Fruit fly (Drosophila melanogaster) whole organism, embryonic: Measurements from ENCODE around the gene CG14423.

Source experiments
- Adf1 ChIP-seq: fragments of 200-800 bp; sonication (Bioruptor generic); IDR thresholded peaks from 2 replicates; pipeline ENCODE4 v1.3.6; 2022; ENCODE audit warnings: missing biosample characterization, missing genetic modification characterization
- CG10979 ChIP-seq: fragments of 200-800 bp; sonication (Bioruptor generic); optimal IDR thresholded peaks from 2 replicates; lab custom pipeline; 2018; ENCODE audit warnings: missing biosample characterization, mild to moderate bottlenecking, missing genetic modification characterization, moderate library complexity
- CG14441 ChIP-seq: fragments of 200-800 bp; sonication (Bioruptor generic); IDR thresholded peaks from 2 replicates; pipeline ENCODE4 v1.3.6; 2022; ENCODE audit warnings: missing biosample characterization, missing genetic modification characterization
- CG14710 ChIP-seq: fragments of 200-800 bp; sonication (Bioruptor generic); optimal IDR thresholded peaks from 3 replicates; lab custom pipeline; 2019; ENCODE audit warnings: missing biosample characterization, mild to moderate bottlenecking, missing genetic modification characterization, moderate library complexity
- CG15601 ChIP-seq: fragments of 200-800 bp; sonication (Bioruptor generic); optimal IDR thresholded peaks from 3 replicates; lab custom pipeline; 2019; ENCODE audit warnings: missing biosample characterization, mild to moderate bottlenecking, missing genetic modification characterization, moderate library complexity
- CG16815 ChIP-seq: fragments of 200-800 bp; sonication (Bioruptor generic); optimal IDR thresholded peaks from 3 replicates; lab custom pipeline; 2017; ENCODE audit warnings: missing biosample characterization, mild to moderate bottlenecking, missing genetic modification characterization
- CG16863 ChIP-seq: fragments of 200-800 bp; sonication (Bioruptor generic); optimal IDR thresholded peaks from 3 replicates; lab custom pipeline; 2016; ENCODE audit warnings: missing biosample characterization, missing genetic modification characterization
- CG17829 ChIP-seq: fragments of 200-800 bp; optimal IDR thresholded peaks from 2 replicates; lab custom pipeline; 2019; ENCODE audit warnings: missing biosample characterization, mild to moderate bottlenecking, missing genetic modification characterization, moderate library complexity
- CG18262 ChIP-seq: fragments of 200-800 bp; optimal IDR thresholded peaks from 3 replicates; lab custom pipeline; 2019; ENCODE audit warnings: missing biosample characterization, mild to moderate bottlenecking, missing genetic modification characterization, moderate library complexity
- CG2202 ChIP-seq: fragments of 200-800 bp; sonication (Bioruptor generic); optimal IDR thresholded peaks from 2 replicates; lab custom pipeline; 2018; ENCODE audit warnings: missing biosample characterization, mild to moderate bottlenecking, missing genetic modification characterization
- CG30020 ChIP-seq: fragments of 200-800 bp; optimal IDR thresholded peaks from 2 replicates; lab custom pipeline; 2019; ENCODE audit warnings: missing biosample characterization, mild to moderate bottlenecking, missing genetic modification characterization, moderate library complexity
- CG42726 ChIP-seq: fragments of 200-800 bp; sonication (Bioruptor generic); IDR thresholded peaks from 2 replicates; pipeline ENCODE4 v1.3.6; 2022; ENCODE audit warnings: missing biosample characterization, missing genetic modification characterization; ENCODE audit not compliant: partially characterized antibody
- CG4404 ChIP-seq: fragments of 200-800 bp; sonication (Bioruptor generic); IDR thresholded peaks from 2 replicates; pipeline ENCODE4 v1.3.6; 2022; ENCODE audit warnings: missing biosample characterization, missing genetic modification characterization
- CG6654 ChIP-seq: fragments of 200-800 bp; sonication (Bioruptor generic); optimal IDR thresholded peaks from 2 replicates; lab custom pipeline; 2017; ENCODE audit warnings: missing biosample characterization, mild to moderate bottlenecking, missing genetic modification characterization
- CG6765 ChIP-seq: fragments of 200-800 bp; sonication (Bioruptor generic); optimal IDR thresholded peaks from 3 replicates; lab custom pipeline; 2017; ENCODE audit warnings: missing biosample characterization, mild to moderate bottlenecking, missing genetic modification characterization
- CG7987 ChIP-seq: fragments of 200-800 bp; sonication (Bioruptor generic); optimal IDR thresholded peaks from 2 replicates; lab custom pipeline; 2018; ENCODE audit warnings: missing biosample characterization, mild to moderate bottlenecking, missing genetic modification characterization, moderate library complexity
- CG8089 ChIP-seq: fragments of 200-800 bp; sonication (Bioruptor generic); optimal IDR thresholded peaks from 3 replicates; lab custom pipeline; 2016; ENCODE audit warnings: missing biosample characterization, missing genetic modification characterization
- CG9727 ChIP-seq: fragments of 200-800 bp; sonication (Bioruptor generic); optimal IDR thresholded peaks from 3 replicates; lab custom pipeline; 2017; ENCODE audit warnings: missing biosample characterization, mild to moderate bottlenecking, missing genetic modification characterization
- CHES-1-like ChIP-seq: fragments of 200-800 bp; sonication (Bioruptor generic); optimal IDR thresholded peaks from 2 replicates; lab custom pipeline; 2016; ENCODE audit warnings: missing biosample characterization, missing genetic modification characterization
- Chrac-16 ChIP-seq: fragments of 200-800 bp; sonication (Bioruptor generic); optimal IDR thresholded peaks from 3 replicates; lab custom pipeline; 2016; ENCODE audit warnings: missing biosample characterization, missing genetic modification characterization
- D19B ChIP-seq: fragments of 200-800 bp; sonication (Bioruptor generic); optimal IDR thresholded peaks from 2 replicates; lab custom pipeline; 2017; ENCODE audit warnings: missing biosample characterization, mild to moderate bottlenecking, missing genetic modification characterization
- Dp ChIP-seq: fragments of 200-800 bp; sonication (Bioruptor generic); optimal IDR thresholded peaks from 2 replicates; lab custom pipeline; 2018; ENCODE audit warnings: missing biosample characterization, mild to moderate bottlenecking, missing genetic modification characterization, moderate library complexity
- H2.0 ChIP-seq: fragments of 200-800 bp; sonication (Bioruptor generic); IDR thresholded peaks from 2 replicates; pipeline ENCODE4 v1.3.6; 2022; ENCODE audit warnings: missing biosample characterization, missing genetic modification characterization
- Hsf ChIP-seq: fragments of 200-800 bp; sonication (Bioruptor generic); optimal IDR thresholded peaks from 3 replicates; lab custom pipeline; 2016; ENCODE audit warnings: missing biosample characterization, missing genetic modification characterization
- Lim3 ChIP-seq: fragments of 200-800 bp; sonication (Bioruptor generic); IDR thresholded peaks from 2 replicates; pipeline ENCODE4 v1.3.6; 2022; ENCODE audit warnings: missing biosample characterization, missing genetic modification characterization
- Max ChIP-seq: fragments of 200-800 bp; sonication (Bioruptor generic); optimal IDR thresholded peaks from 2 replicates; lab custom pipeline; 2016; ENCODE audit warnings: missing biosample characterization, mild to moderate bottlenecking, missing genetic modification characterization
- Nf-YA ChIP-seq: fragments of 200-800 bp; sonication (Bioruptor generic); IDR thresholded peaks from 2 replicates; pipeline ENCODE4 v1.3.6; 2022; ENCODE audit warnings: missing biosample characterization, missing genetic modification characterization
- Optix ChIP-seq: fragments of 200-800 bp; sonication (Bioruptor generic); IDR thresholded peaks from 3 replicates; pipeline ENCODE4 v1.3.6; 2022; ENCODE audit warnings: missing biosample characterization, missing genetic modification characterization
- Rx ChIP-seq: fragments of 200-800 bp; sonication (Bioruptor generic); IDR thresholded peaks from 2 replicates; pipeline ENCODE4 v1.3.6; 2022; ENCODE audit warnings: missing biosample characterization, missing genetic modification characterization
- ab ChIP-seq: fragments of 200-800 bp; sonication (Bioruptor generic); optimal IDR thresholded peaks from 2 replicates; lab custom pipeline; 2016; ENCODE audit warnings: missing biosample characterization, missing genetic modification characterization
- abd-A ChIP-seq: fragments of 200-800 bp; sonication (Bioruptor generic); optimal IDR thresholded peaks from 3 replicates; lab custom pipeline; 2019; ENCODE audit warnings: missing biosample characterization, mild to moderate bottlenecking, missing genetic modification characterization, moderate library complexity
- ash1 ChIP-seq: fragments of 200-800 bp; sonication (Bioruptor generic); optimal IDR thresholded peaks from 2 replicates; lab custom pipeline; 2018; ENCODE audit warnings: missing biosample characterization, mild to moderate bottlenecking, missing genetic modification characterization
- bowl ChIP-seq: fragments of 200-800 bp; sonication (Bioruptor generic); IDR thresholded peaks from 2 replicates; pipeline ENCODE4 v1.3.6; 2022; ENCODE audit warnings: missing biosample characterization, missing genetic modification characterization
- br ChIP-seq: fragments of >200 bp; optimal IDR thresholded peaks from 2 replicates; lab custom pipeline; 2017
- croc ChIP-seq: fragments of 200-800 bp; sonication (Bioruptor generic); conservative IDR thresholded peaks from 3 replicates; pipeline ENCODE4 v1.3.6; 2022; ENCODE audit warnings: missing biosample characterization, missing genetic modification characterization
- disco-r ChIP-seq: fragments of 200-800 bp; sonication (Bioruptor generic); optimal IDR thresholded peaks from 2 replicates; lab custom pipeline; 2016; ENCODE audit warnings: missing biosample characterization, missing genetic modification characterization
- dmrt99B ChIP-seq: fragments of 200-800 bp; sonication (Bioruptor generic); optimal IDR thresholded peaks from 2 replicates; lab custom pipeline; 2018; ENCODE audit warnings: missing biosample characterization, mild to moderate bottlenecking, missing genetic modification characterization, moderate library complexity
- eyg ChIP-seq: fragments of 200-800 bp; sonication (Bioruptor generic); optimal IDR thresholded peaks from 3 replicates; lab custom pipeline; 2016; ENCODE audit warnings: missing biosample characterization, missing genetic modification characterization
- gro ChIP-seq: fragments of 200-800 bp; sonication (Bioruptor generic); optimal IDR thresholded peaks from 2 replicates; lab custom pipeline; 2016; ENCODE audit warnings: missing biosample characterization, missing genetic modification characterization
- hbn ChIP-seq: fragments of 200-800 bp; sonication (Bioruptor generic); IDR thresholded peaks from 2 replicates; pipeline ENCODE4 v1.3.6; 2022; ENCODE audit warnings: missing biosample characterization, missing genetic modification characterization; ENCODE audit not compliant: partially characterized antibody
- hth ChIP-seq: fragments of >200 bp; optimal IDR thresholded peaks from 2 replicates; lab custom pipeline; 2017; ENCODE audit warnings: inconsistent platforms
- klu ChIP-seq: fragments of 200-800 bp; sonication (Bioruptor generic); IDR thresholded peaks from 2 replicates; pipeline ENCODE4 v1.3.6; 2022; ENCODE audit warnings: missing biosample characterization, missing genetic modification characterization
- luna ChIP-seq: fragments of 200-800 bp; sonication (Bioruptor generic); optimal IDR thresholded peaks from 2 replicates; lab custom pipeline; 2016; ENCODE audit warnings: missing biosample characterization, missing genetic modification characterization
- mld ChIP-seq: fragments of 200-800 bp; sonication (Bioruptor generic); IDR thresholded peaks from 3 replicates; pipeline ENCODE4 v1.3.6; 2022; ENCODE audit warnings: missing biosample characterization, missing genetic modification characterization; ENCODE audit not compliant: partially characterized antibody
- onecut ChIP-seq: fragments of 200-800 bp; sonication (Bioruptor generic); IDR thresholded peaks from 2 replicates; pipeline ENCODE4 v1.3.6; 2022; ENCODE audit warnings: missing biosample characterization, missing genetic modification characterization
- pita ChIP-seq: fragments of 200-800 bp; sonication (Bioruptor generic); optimal IDR thresholded peaks from 2 replicates; lab custom pipeline; 2017; ENCODE audit warnings: missing biosample characterization, mild to moderate bottlenecking, missing genetic modification characterization
- rib ChIP-seq: fragments of 200-800 bp; sonication (Bioruptor generic); IDR thresholded peaks from 2 replicates; pipeline ENCODE4 v1.3.6; 2022; ENCODE audit warnings: missing biosample characterization, missing genetic modification characterization
- shn ChIP-seq: fragments of 200-800 bp; sonication (Bioruptor generic); optimal IDR thresholded peaks from 3 replicates; lab custom pipeline; 2016; ENCODE audit warnings: missing biosample characterization, missing genetic modification characterization
- slp2 ChIP-seq: fragments of 200-800 bp; sonication (Bioruptor generic); optimal IDR thresholded peaks from 2 replicates; lab custom pipeline; 2016; ENCODE audit warnings: missing biosample characterization, missing genetic modification characterization
- tna ChIP-seq: fragments of 200-800 bp; sonication (Bioruptor generic); IDR thresholded peaks from 2 replicates; pipeline ENCODE4 v1.3.6; 2022; ENCODE audit warnings: missing biosample characterization, missing genetic modification characterization; ENCODE audit not compliant: partially characterized antibody
- trem ChIP-seq: fragments of 200-800 bp; optimal IDR thresholded peaks from 3 replicates; lab custom pipeline; 2019; ENCODE audit warnings: missing biosample characterization, mild to moderate bottlenecking, missing genetic modification characterization, moderate library complexity
- tx ChIP-seq: fragments of 200-800 bp; sonication (Bioruptor generic); optimal IDR thresholded peaks from 2 replicates; lab custom pipeline; 2016; ENCODE audit warnings: missing biosample characterization, missing genetic modification characterization
- unc-4 ChIP-seq: fragments of 200-800 bp; sonication (Bioruptor generic); IDR thresholded peaks from 2 replicates; pipeline ENCODE4 v1.3.6; 2022; ENCODE audit warnings: missing biosample characterization, missing genetic modification characterization; ENCODE audit not compliant: partially characterized antibody

The CG14423 gene

DNA sequence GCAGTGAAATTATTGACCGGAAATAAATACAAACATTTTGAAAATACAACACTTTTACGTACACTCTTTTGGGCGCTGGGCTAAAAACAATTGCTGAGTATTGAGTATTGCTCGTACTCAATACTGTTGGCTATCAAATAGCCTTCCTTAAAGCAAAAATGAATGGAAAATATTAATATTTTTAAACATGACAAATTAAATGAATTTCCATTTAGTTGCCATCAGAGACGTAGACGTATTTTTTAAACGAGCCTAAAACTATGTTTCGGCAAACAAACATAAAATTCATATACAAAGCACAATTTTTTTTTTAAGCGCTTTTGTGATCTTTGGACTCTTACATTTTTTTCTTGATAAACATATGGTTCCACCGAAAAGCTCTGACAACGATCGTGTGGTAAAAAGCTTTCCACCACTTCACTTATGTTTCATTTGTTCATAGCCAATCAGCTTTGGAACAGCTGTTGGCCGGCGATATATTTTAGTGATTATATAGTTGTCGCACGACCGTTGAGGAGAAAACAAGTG, 2.4 kb downstream of the CG14423 start, which contains the start of gene CG3603 (continued):
- TF ChIP-seq trem (tag; lab: Kevin White, UChicago) (no peak), abd-A (no peak), mld (GFP tag; lab: Robert Waterston, UW) (no peak), hth (lab: Kevin White, UChicago) (no peak), CG17829 (tag; lab: Kevin White, UChicago) (no peak), CG6765 (peak; percentile 40), CG14441 (GFP tag; lab: Robert Waterston, UW) (no peak), Dp (GFP tag; lab: Kevin White, UChicago) (no peak), tna (GFP tag; lab: Robert Waterston, UW) (no peak), ash1 (GFP tag; lab: Kevin White, UChicago) (no peak), CG14710 (no peak), luna (GFP tag; lab: Kevin White, UChicago) (no peak), Chrac-16 (no peak), slp2 (no peak), CG9727 (GFP tag; lab: Kevin White, UChicago) (peak; percentile 17), dmrt99B (tag; lab: Kevin White, UChicago) (no peak), onecut (no peak), disco-r (no peak), CG7987 (GFP tag; lab: Kevin White, UChicago) (no peak), ab (GFP tag; lab: Kevin White, UChicago) (no peak), Rx (GFP tag; lab: Robert Waterston, UW) (no peak), CHES-1-like (GFP tag; lab: Kevin White, UChicago) (no peak), D19B (GFP tag; lab: Kevin White, UChicago) (no peak), Nf-YA (GFP tag; lab: Robert Waterston, UW) (no peak), tx (GFP tag; lab: Kevin White, UChicago) (no peak), Optix (GFP tag; lab: Robert Waterston, UW) (no peak), pita (no peak), CG8089 (GFP tag; lab: Kevin White, UChicago) (no peak), Hsf (GFP tag; lab: Kevin White, UChicago) (no peak), CG42726 (no peak), CG2202 (tag; lab: Kevin White, UChicago) (no peak), CG30020 (tag; lab: Kevin White, UChicago) (no peak), gro (GFP tag; lab: Kevin White, UChicago) (no peak), shn (GFP tag; lab: Kevin White, UChicago) (no peak), CG16815 (no peak), CG16863 (no peak), hbn (no peak), klu (GFP tag; lab: Robert Waterston, UW) (no peak), Max (GFP tag; lab: Kevin White, UChicago) (no peak), Lim3 (GFP tag; lab: Robert Waterston, UW) (no peak), bowl (GFP tag; lab: Robert Waterston, UW) (no peak), rib (GFP tag; lab: Robert Waterston, UW) (no peak), CG15601 (peak; percentile 16), br (no peak), CG4404 (no peak), CG18262 (tag; lab: Kevin White, UChicago) (no peak), CG6654 (GFP tag; lab: Kevin White, UChicago) (no peak), unc-4 (GFP tag; lab: Robert Waterston, UW) (no peak), eyg (GFP tag; lab: Kevin White, UChicago) (no peak), H2.0 (GFP tag; lab: Robert Waterston, UW) (no peak), Adf1 (GFP tag; lab: Robert Waterston, UW) (no peak), CG10979 (tag; lab: Kevin White, UChicago) (no peak), croc (GFP tag; lab: Robert Waterston, UW) (no peak)
